Fruit fly (Drosophila melanogaster) whole organism: Measurements from ENCODE around the gene sens-2.

Experiments
- CG8478 ChIP-seq: fragments of >200 bp; optimal IDR thresholded peaks from 2 replicates; lab custom pipeline; 2018; ENCODE audit warnings: inconsistent platforms
- Dll ChIP-seq: fragments of >200 bp; optimal IDR thresholded peaks from 2 replicates; lab custom pipeline; 2017
- EcR ChIP-seq, 2 experiments: fragments of >200 bp; optimal IDR thresholded peaks; 2 replicates each; lab custom pipeline; 2017; ENCODE audit warnings: missing biosample characterization in 2 of 2, missing genetic modification characterization in 2 of 2, missing genetic modification reagents in 2 of 2
- pan ChIP-seq: fragments of >200 bp; optimal IDR thresholded peaks from 2 replicates; lab custom pipeline; 2017
- psq ChIP-seq: fragments of >200 bp; optimal IDR thresholded peaks from 2 replicates; lab custom pipeline; 2017
- usp ChIP-seq: fragments of >200 bp; optimal IDR thresholded peaks from 2 replicates; lab custom pipeline; 2017; ENCODE audit warnings: missing biosample characterization, missing genetic modification characterization, mixed read lengths

DNA sequence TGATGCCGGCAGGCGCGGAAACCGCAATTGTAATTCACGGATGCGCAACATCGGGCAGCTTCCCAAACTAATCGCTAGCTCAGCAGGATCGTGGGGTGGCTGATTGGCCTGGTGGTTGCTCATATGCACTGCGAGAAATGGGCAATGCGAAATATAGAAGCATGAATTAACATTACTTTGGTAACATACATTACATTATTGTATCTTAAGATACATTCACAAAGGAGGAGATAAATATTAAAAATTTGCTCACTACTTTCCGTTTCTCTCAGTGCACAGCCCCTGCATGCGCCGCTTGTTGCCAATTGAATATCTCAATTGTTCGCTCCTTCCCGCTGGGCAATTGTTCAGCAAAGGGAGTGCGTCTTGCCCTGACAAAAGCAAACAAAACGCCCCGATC is 19.6 kb downstream of the sens-2 start:
- TF ChIP-seq pan (lab: Kevin White, UChicago) (no peak), psq (lab: Kevin White, UChicago) (no peak), Dll (lab: Kevin White, UChicago) (no peak), EcR (GFP tag; optimal IDR thresholded peaks at IDR 0.05; lab: Kevin White, UChicago) (no peak), usp (GFP tag; lab: Kevin White, UChicago) (no peak), CG8478 (lab: Kevin White, UChicago) (no peak)
